Worm (Caenorhabditis elegans) whole organism, midembryonic: ENCODE data around the gene Y54G9A.9.

ENCODE experiments used
- T22C8.4 ChIP-seq: fragments of 200-800 bp; sonication (Bioruptor generic); IDR thresholded peaks from 2 replicates; pipeline ENCODE4 v1.3.6; 2022; ENCODE audit warnings: missing genetic modification characterization, missing compliant biosample characterization
- cog-1 ChIP-seq: sonication (generic microtip); optimal IDR thresholded peaks from 2 replicates; lab custom pipeline; 2016; ENCODE audit warnings: missing genetic modification characterization, missing compliant biosample characterization
- flt-1 ChIP-seq: fragments of 200-800 bp; sonication (Bioruptor generic); IDR thresholded peaks from 2 replicates; pipeline ENCODE4 v1.3.6; 2022; ENCODE audit warnings: missing genetic modification characterization, missing compliant biosample characterization
- klf-2 ChIP-seq: fragments of 200-800 bp; sonication (Bioruptor generic); conservative IDR thresholded peaks from 2 replicates; pipeline ENCODE4 v1.3.6; 2022; ENCODE audit warnings: missing genetic modification reagents, missing genetic modification characterization, missing compliant biosample characterization
- med-1 ChIP-seq: sonication (generic microtip); optimal IDR thresholded peaks from 2 replicates; lab custom pipeline; 2017; ENCODE audit warnings: missing genetic modification characterization, mild to moderate bottlenecking, missing compliant biosample characterization, antibody characterized with exemption, missing genetic modification reagents; ENCODE audit not compliant: insufficient read depth
- ref-1 ChIP-seq: fragments of 200-800 bp; sonication (Bioruptor generic); conservative IDR thresholded peaks from 2 replicates; pipeline ENCODE4 v1.3.6; 2022; ENCODE audit warnings: missing genetic modification reagents, missing genetic modification characterization, missing compliant biosample characterization
- tab-1 ChIP-seq: fragments of 200-800 bp; sonication (Bioruptor generic); IDR thresholded peaks from 2 replicates; pipeline ENCODE4 v1.3.6; 2022; ENCODE audit warnings: missing genetic modification characterization, missing compliant biosample characterization
- ztf-23 ChIP-seq: fragments of 200-800 bp; sonication (Bioruptor generic); IDR thresholded peaks from 2 replicates; pipeline ENCODE4 v1.3.6; 2022; ENCODE audit warnings: missing genetic modification reagents, missing genetic modification characterization, missing compliant biosample characterization
- ztf-29 ChIP-seq: fragments of 200-800 bp; sonication (Bioruptor generic); IDR thresholded peaks from 2 replicates; pipeline ENCODE4 v1.3.6; 2022; ENCODE audit warnings: missing genetic modification reagents, missing genetic modification characterization, missing compliant biosample characterization

The Y54G9A.9 gene

DNA sequence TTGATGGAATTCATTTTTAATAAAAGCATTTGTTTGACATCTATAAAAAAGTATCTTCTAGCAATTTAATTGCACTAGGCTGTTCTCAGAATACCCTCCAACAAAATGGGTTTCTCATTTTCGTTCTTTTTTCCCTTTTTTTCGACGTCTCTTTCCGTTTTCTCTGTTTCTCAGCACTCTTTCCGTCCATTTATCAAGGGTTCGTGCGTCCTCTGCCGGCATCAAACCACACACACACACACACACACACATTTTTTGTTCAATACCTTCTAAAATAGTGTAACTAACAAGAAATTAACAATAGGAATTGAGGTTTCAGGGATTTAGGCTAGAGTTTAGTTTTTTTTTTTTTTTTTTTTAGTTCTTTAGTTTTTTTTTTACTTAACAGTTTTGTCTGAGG is 26.7 kb downstream of the Y54G9A.9 start:
- TF ChIP-seq ztf-29 (GFP tag; lab: Robert Waterston, UW) (no peak), med-1 (no peak), T22C8.4 (GFP tag; lab: Robert Waterston, UW) (no peak), ref-1 (no peak), cog-1 (no peak), klf-2 (no peak), ztf-23 (GFP tag; lab: Robert Waterston, UW) (no peak), flt-1 (no peak), tab-1 (GFP tag; lab: Robert Waterston, UW) (no peak)

DNA sequence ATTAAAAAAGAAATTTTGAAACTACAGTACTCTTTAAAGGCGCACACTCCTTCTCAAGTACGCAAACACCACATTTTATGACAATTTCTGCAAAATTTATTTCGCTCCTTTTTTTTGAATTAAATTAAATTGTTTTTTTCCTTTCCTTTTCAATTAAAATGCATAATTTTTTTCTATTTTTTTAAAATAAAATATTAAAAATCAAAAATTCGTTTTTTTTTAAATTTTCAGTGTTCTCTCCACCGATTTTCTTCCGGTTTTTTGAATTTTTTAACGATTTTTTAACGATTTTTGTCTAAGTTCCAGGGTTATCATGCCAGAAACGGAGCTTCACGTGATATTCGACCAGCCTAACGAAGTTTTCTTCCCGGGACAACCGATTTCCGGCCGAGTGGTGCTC is 28.6 kb downstream of the Y54G9A.9 start, which contains the start of gene arrd-13:
arrd-13 (plus strand) TSS at position 301 of the 400 bp plus-strand sequence.
- no peak for TF ChIP-seq ztf-23 (GFP tag; lab: Robert Waterston, UW)
- no peak for TF ChIP-seq ztf-29 (GFP tag; lab: Robert Waterston, UW)
- no peak for TF ChIP-seq klf-2
- no peak for TF ChIP-seq cog-1
- no peak for TF ChIP-seq ref-1
- no peak for TF ChIP-seq flt-1
- no peak for TF ChIP-seq T22C8.4 (GFP tag; lab: Robert Waterston, UW)
- no peak for TF ChIP-seq tab-1 (GFP tag; lab: Robert Waterston, UW)
- TF ChIP-seq med-1 = no peak

DNA sequence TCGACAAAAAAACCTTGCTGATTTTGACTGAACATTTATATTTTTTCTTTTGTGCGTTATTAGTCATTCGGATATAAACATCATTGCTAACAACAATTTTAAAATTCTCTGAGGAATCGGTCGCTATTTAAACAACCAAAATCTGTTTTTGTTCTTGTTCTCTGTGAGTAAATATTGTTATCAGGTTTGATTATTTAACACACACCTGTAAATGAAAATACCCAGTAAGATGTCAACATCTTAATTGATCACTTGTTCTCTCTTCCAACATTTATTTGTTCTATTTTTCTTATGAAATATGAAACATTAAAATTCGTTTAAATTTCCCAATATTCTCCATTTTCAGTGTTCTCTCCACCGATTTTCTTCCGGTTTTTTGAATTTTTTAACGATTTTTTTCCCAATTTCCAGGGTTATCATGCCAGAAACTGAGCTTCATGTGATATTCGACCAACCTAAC is 33.5 kb downstream of the Y54G9A.9 start, which contains the start of gene arrd-11:
arrd-11 (plus strand) TSS at position 410 of the 460 bp plus-strand sequence.
- TF ChIP-seq tab-1 (GFP tag; lab: Robert Waterston, UW) (no peak), cog-1 (no peak), med-1 (no peak), T22C8.4 (GFP tag; lab: Robert Waterston, UW) (no peak), ztf-23 (GFP tag; lab: Robert Waterston, UW) (no peak)

DNA sequence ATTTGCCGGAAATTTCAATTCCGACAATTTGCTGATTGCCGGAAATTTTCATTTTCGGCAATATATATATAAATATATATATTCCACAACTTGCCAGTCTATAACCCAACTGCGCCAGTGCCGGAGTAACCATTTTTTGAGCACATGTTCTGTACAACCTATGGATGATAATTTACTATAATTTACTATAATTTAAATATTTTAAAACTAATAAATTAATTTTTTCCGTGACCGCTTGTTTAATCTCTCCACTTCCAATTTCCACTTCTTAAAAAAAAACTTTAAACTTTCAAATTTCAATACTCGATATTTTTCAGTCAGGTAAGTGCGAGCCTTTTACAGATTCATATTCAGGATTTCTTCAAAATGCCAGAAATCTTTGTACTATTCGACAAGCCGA is 36.4 kb downstream of the Y54G9A.9 start, which contains the start of gene arrd-12:
arrd-12 (plus strand) TSS at position 301 of the 400 bp plus-strand sequence.
- TF ChIP-seq cog-1 (no peak), ztf-29 (GFP tag; lab: Robert Waterston, UW) (no peak), tab-1 (GFP tag; lab: Robert Waterston, UW) (no peak)

DNA sequence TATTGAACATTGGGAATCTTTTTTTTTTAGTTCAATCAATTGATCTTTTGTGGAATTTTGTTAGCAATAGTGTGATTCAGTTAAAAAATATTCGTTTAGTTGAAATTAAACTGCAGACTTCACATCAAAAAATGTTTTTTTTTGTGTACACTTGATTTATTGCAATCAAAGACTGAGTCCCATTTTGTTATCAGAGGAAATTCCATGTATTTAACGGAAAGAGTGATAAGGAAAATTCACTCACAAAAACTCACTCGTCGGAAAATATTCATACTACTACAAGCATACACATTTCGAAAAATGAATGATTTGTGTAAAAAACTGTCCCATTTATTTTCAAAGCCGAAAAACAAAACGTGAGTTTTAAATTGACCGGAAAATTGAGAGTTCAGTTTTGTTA is 41.8 kb downstream of the Y54G9A.9 start, which contains the start of gene C01B9.1:
C01B9.1 (plus strand) TSS at position 241 of the 400 bp plus-strand sequence.
- no peak for TF ChIP-seq med-1
- no peak for TF ChIP-seq T22C8.4 (GFP tag; lab: Robert Waterston, UW)
- TF ChIP-seq ztf-23 (GFP tag; lab: Robert Waterston, UW) = no peak
- no peak for TF ChIP-seq ref-1
- TF ChIP-seq klf-2 = no peak
- TF ChIP-seq tab-1 (GFP tag; lab: Robert Waterston, UW) = no peak
- TF ChIP-seq ztf-29 (GFP tag; lab: Robert Waterston, UW) = no peak
- TF ChIP-seq flt-1 = no peak
- TF ChIP-seq cog-1 = no peak

DNA sequence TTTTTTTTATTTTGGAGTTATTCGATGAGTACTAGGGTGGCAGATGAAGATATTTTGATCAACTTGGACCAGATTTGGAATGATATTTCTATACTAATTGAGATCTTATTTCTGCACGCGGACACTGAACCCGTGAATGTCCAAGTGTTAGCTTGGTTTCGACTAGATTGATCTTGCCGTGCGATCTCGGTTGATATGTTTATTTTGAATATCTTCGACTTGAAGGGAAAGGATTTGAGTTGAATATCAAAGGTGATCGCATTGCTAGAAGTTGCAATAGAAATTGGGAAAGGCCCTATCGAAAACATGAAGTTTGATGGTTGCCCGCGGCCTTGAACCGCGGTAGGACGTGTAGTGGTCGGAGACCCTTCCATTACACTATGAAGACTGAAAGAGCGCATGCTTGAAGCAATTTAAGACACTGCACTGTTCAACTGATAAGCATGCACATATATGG is 51.3 kb downstream of the Y54G9A.9 start:
- TF ChIP-seq flt-1 (no peak), klf-2 (no peak), T22C8.4 (GFP tag; lab: Robert Waterston, UW) (no peak), cog-1 (no peak), ref-1 (no peak), ztf-23 (GFP tag; lab: Robert Waterston, UW) (no peak), ztf-29 (GFP tag; lab: Robert Waterston, UW) (no peak), med-1 (no peak), tab-1 (GFP tag; lab: Robert Waterston, UW) (no peak)
